Worm (Caenorhabditis elegans): ENCODE results near the gene C33B4.2.

Gene C33B4.2

DNA sequence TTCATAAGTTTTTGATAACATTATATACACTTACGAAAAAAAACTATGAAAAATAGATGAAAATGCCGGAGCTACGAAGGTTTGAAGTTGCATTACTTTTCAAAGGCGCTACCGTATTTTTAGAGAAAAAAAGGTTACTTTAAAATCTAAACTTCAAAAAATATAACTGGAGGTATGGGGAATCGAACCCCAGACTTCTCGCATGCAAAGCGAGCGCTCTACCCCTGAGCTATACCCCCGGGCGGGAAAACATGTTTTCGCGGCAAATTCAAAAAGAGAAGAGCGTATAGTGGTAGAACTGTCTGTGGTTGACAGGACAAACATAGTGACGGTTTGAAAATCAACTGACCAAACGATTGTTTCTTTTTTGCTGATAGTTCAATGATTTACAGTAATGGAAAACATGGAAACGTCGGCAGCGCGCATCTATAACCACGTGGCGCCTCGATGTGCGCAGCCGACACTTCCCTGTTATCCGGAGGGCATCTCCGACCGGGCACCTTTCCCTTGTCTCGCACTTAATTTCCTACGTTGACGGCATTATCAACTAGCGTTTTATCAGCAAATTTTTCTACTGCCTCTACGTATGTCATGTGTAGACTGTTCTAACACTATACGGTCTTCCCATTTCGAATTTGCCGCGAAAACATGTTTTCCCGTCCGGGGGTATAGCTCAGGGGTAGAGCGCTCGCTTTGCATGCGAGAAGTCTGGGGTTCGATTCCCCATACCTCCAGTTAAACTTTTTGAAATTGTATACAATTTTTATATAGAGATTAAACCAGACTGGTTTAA, 37.9 kb downstream of the C33B4.2 start (continued):
- TF ChIP-seq akir-1 (GFP tag; optimal IDR thresholded peaks at IDR 0.05) = no peak
- no peak for TF ChIP-seq madf-10 (tag; optimal IDR thresholded peaks at IDR 0.05)
- no peak for TF ChIP-seq rec-8 (tag; optimal IDR thresholded peaks at IDR 0.05)
- no peak for TF ChIP-seq F10E7.11 (tag; optimal IDR thresholded peaks at IDR 0.05)
- peak; percentile 34; the same call in 1 of the 2 replicates for TF ChIP-seq ekl-4 (GFP tag; IDR thresholded peaks at IDR 0.05)
- peak; percentile 22 for TF ChIP-seq hmg-1.2 (GFP tag; IDR thresholded peaks at IDR 0.05)
- TF ChIP-seq rcor-1 (GFP tag; IDR thresholded peaks at IDR 0.05) = peak; percentile 40
- no peak for TF ChIP-seq B0019.2 (GFP tag; conservative IDR thresholded peaks at IDR 0.05)
- TF ChIP-seq ceh-27 (GFP tag; optimal IDR thresholded peaks at IDR 0.05) = no peak
- TF ChIP-seq B0261.1 (tag; optimal IDR thresholded peaks at IDR 0.05) = peak; percentile 74
- peak; percentile 60 for TF ChIP-seq rpc-1 (optimal IDR thresholded peaks at IDR 0.05)
- TF ChIP-seq rpc-1 (tag; optimal IDR thresholded peaks at IDR 0.05) = peak; percentile 73
- no peak for TF ChIP-seq F49E8.2 (tag; optimal IDR thresholded peaks at IDR 0.05; ENCODE audit: insufficient read depth)
- TF ChIP-seq sptf-2 (GFP tag; optimal IDR thresholded peaks at IDR 0.05) = no peak
- no peak for TF ChIP-seq let-526 (GFP tag; IDR thresholded peaks at IDR 0.05)
- no peak for TF ChIP-seq mxl-1 (tag; optimal IDR thresholded peaks at IDR 0.05)
- TF ChIP-seq F39B2.1 (GFP tag; IDR thresholded peaks at IDR 0.05) = no peak
- no peak; the same call in 1 of the 2 replicates for TF ChIP-seq madf-8 (GFP tag; conservative IDR thresholded peaks at IDR 0.05)
- TF ChIP-seq snpc-3.4 (tag; optimal IDR thresholded peaks at IDR 0.05) = peak; percentile 9
- no peak for TF ChIP-seq somi-1 (GFP tag; optimal IDR thresholded peaks at IDR 0.05)
- no peak for TF ChIP-seq lsy-27 (tag; optimal IDR thresholded peaks at IDR 0.05; ENCODE audit: borderline replicate concordance, insufficient read depth)
- TF ChIP-seq attf-6 (GFP tag; IDR thresholded peaks at IDR 0.05) = no peak
- no peak for TF ChIP-seq nhr-120 (GFP tag; IDR thresholded peaks at IDR 0.05)
- no peak for TF ChIP-seq mel-28 (tag; optimal IDR thresholded peaks at IDR 0.05; ENCODE audit: borderline replicate concordance)
- TF ChIP-seq ztf-18 (tag; optimal IDR thresholded peaks at IDR 0.05) = peak; percentile 22
- peak; percentile 57 for TF ChIP-seq ZK185.1 (tag; optimal IDR thresholded peaks at IDR 0.05; ENCODE audit: poor library complexity, severe bottlenecking)
- TF ChIP-seq nhr-90 (tag; optimal IDR thresholded peaks at IDR 0.05) = peak; percentile 11
- no peak for TF ChIP-seq ama-1 (optimal IDR thresholded peaks at IDR 0.05)
- peak in 1 of 2 experiments; percentile 48 for TF ChIP-seq ama-1 (GFP tag; optimal IDR thresholded peaks at IDR 0.05)

DNA sequence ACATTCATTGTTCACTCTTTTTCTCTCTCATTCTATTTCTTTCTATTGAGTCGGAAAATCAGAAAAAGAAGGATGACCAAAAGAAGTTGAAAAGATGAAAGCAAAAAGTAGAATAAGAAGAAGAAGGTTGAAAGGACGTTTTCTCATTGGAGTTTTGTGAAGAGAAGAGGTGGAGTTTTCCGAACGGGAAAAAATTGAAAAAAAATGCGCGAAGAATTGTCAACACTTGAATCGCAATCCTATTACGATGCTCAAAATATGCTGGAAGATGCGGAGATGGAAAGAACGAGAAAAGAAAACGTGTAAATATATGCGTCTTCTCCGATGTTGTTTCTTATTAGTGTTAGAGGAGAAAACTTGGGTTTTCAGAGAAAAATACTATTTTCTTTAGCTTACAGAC, 38.6 kb downstream of the C33B4.2 start:
- TF ChIP-seq lin-35 (GFP tag; optimal IDR thresholded peaks at IDR 0.05) (no peak), B0336.3 (GFP tag; IDR thresholded peaks at IDR 0.05) (no peak), ceh-58 (GFP tag; IDR thresholded peaks at IDR 0.05) (no peak), F55B11.4 (tag; optimal IDR thresholded peaks at IDR 0.05; ENCODE audit: borderline replicate concordance, insufficient read depth) (no peak), lag-1 (GFP tag; IDR thresholded peaks at IDR 0.05) (no peak), lsy-27 (tag; optimal IDR thresholded peaks at IDR 0.05; ENCODE audit: borderline replicate concordance, insufficient read depth) (no peak), egl-44 (GFP tag; IDR thresholded peaks at IDR 0.05) (no peak), rpc-1 (optimal IDR thresholded peaks at IDR 0.05) (no peak), rpc-1 (tag; optimal IDR thresholded peaks at IDR 0.05) (no peak), ekl-4 (GFP tag; IDR thresholded peaks at IDR 0.05) (no peak)

DNA sequence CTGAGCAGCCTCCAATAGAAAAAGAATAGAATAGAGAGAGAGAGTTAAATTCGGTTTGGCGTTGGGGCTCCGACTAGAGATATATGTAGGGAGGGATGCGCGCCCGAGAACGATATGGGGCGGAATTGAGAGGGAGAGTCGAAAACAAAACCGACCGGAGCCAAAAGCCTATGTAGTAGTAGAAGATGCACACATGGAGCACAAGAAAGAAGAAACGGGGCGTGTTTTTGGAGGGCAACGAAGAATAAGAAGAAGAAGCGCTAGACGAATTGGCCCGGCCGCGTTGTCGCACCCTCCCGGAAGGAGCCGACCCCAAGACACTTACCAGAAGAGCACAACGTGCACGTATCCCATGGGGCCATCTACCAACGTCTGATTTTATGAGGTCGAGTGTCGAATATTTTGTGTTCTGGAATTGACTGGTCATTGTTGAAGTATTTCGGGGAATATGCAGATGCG, 42.9 kb downstream of the C33B4.2 start, which contains the start of gene tag-180:
TSS of gene tag-180 (minus strand) at position 409 of the 459 bp plus-strand sequence.
- TF ChIP-seq akir-1 (GFP tag; optimal IDR thresholded peaks at IDR 0.05) (no peak), sptf-2 (GFP tag; optimal IDR thresholded peaks at IDR 0.05) (no peak), sea-2 (GFP tag; IDR thresholded peaks at IDR 0.05) (no peak), zfh-2 (GFP tag; conservative IDR thresholded peaks at IDR 0.05) (peak; percentile 37; the same call in 1 of the 2 replicates), K11D2.4 (GFP tag; IDR thresholded peaks at IDR 0.05) (no peak), xnd-1 (tag; optimal IDR thresholded peaks at IDR 0.05) (no peak)
